Fruit fly (Drosophila melanogaster): Measurements from ENCODE around the gene e.

e gene

DNA sequence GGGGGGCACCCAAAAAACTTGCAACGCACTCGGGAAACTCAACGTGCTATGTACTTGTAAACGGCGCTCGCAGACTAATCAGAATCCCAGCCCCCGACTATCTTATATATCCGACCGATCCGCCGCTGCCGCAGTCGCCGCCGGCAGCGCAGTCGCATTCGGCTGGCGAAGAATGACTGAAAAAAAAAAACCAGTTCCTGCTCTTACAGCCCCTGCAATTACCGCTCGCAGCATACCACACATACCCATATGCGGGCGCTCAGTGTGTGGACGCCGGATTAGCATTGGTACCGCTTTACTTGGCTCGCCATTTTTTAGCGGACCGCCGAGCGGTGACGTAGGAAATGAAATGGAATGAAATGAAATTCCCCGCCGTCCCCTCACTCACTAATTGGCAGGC, at the start of gene e:
e (minus strand) TSS at position 79 of the 400 bp plus-strand sequence.
- TF ChIP-seq Mio (GFP tag; optimal IDR thresholded peaks at IDR 0.05) = no peak
- no peak for TF ChIP-seq ey (GFP tag; optimal IDR thresholded peaks at IDR 0.05)
- TF ChIP-seq sv (GFP tag; optimal IDR thresholded peaks at IDR 0.05) = no peak
- no peak for TF ChIP-seq h (GFP tag; optimal IDR thresholded peaks at IDR 0.05)
- no peak for TF ChIP-seq fru (GFP tag; optimal IDR thresholded peaks at IDR 0.05)
- no peak for TF ChIP-seq Jra (GFP tag; optimal IDR thresholded peaks at IDR 0.05)
- no peak for TF ChIP-seq CG32264 (GFP tag; optimal IDR thresholded peaks at IDR 0.05)
- TF ChIP-seq dl (GFP tag; optimal IDR thresholded peaks at IDR 0.05; ENCODE audit: insufficient read depth in 1 of 2, partially characterized antibody in 2 of 2) = no peak
- TF ChIP-seq rgr (GFP tag; optimal IDR thresholded peaks at IDR 0.05) = no peak
- no peak for TF ChIP-seq Vsx2 (GFP tag; optimal IDR thresholded peaks at IDR 0.05; ENCODE audit: partially characterized antibody)
- TF ChIP-seq foxo (GFP tag; optimal IDR thresholded peaks at IDR 0.05) = no peak
- TF ChIP-seq usp (GFP tag; optimal IDR thresholded peaks at IDR 0.05) = no peak

DNA sequence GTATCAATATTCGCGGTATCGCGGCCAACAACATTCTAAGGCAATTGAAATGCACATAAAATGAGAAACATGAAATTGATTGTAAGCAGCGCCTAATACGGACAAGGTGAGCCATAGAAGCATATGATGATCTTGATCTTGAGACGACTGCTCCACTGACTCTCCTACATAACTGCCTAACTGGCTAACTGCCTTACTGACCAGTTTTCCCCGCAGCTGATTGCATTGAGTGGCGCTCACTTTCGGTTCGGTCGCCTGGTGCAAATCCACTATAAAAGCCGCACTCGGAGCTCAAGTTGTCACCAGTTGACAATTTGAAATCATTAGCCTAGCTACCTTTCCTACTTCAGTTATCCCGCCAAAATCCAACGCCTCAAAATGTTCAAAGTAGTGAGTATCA, 45.9 kb upstream of the e start, which contains the start of gene CG17298:
CG17298 (plus strand) TSS at position 301 of the 400 bp plus-strand sequence.
- TF ChIP-seq Dfd (GFP tag; optimal IDR thresholded peaks at IDR 0.05) (no peak), Hnf4 (GFP tag; optimal IDR thresholded peaks at IDR 0.05) (no peak), psq (GFP tag; optimal IDR thresholded peaks at IDR 0.05) (no peak), Rel (GFP tag; optimal IDR thresholded peaks at IDR 0.05) (no peak), Rel (tag; optimal IDR thresholded peaks at IDR 0.05) (no peak), ey (GFP tag; optimal IDR thresholded peaks at IDR 0.05) (no peak)

DNA sequence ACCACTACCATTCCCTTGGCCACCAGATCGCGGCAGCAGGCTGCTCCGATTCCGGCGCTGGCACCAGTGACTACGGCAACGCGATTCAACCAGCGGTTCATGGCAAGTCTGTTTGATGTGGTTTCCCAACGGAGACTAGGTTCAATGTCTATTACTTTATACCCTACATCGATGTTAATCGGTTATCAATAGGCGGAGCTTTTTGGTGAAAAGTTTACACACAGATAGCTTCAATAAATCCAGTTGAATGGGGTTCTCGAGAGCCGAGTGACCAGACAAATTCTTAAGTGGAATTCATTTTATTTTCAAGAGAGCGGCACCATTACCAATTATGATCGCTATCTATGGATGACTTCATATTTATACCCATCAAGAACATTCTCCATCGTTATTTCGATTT, 39.1 kb upstream of the e start, which contains the start of gene CG3301:
CG3301 (minus strand) TSS at position 139 of the 400 bp plus-strand sequence.
- TF ChIP-seq Rel (GFP tag; optimal IDR thresholded peaks at IDR 0.05) (no peak), Rel (tag; optimal IDR thresholded peaks at IDR 0.05) (peak; percentile 94), Mio (GFP tag; optimal IDR thresholded peaks at IDR 0.05) (no peak), Hnf4 (GFP tag; optimal IDR thresholded peaks at IDR 0.05) (peak; percentile 36), jim (GFP tag; optimal IDR thresholded peaks at IDR 0.05) (no peak), fru (GFP tag; optimal IDR thresholded peaks at IDR 0.05) (peak; percentile 82), Hr78 (GFP tag; optimal IDR thresholded peaks at IDR 0.05) (no peak)

DNA sequence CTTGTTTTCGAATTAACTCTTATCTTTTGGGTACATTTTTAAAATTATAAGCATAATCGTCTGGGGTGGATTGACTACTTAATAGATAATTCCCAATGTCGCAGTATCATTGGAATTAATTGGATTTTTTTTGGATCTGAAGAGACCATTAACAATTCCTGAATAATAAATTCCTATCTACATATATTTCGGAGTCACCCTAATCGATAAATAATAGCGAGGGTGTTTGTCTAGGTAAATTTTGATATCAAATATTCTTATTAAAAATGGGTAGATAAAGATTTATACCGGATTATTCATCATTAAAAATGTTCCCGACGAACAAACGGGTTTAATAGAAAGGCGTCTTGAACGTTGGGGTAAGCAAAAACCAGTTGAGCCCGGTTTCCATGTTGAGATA, 37.9 kb upstream of the e start:
- TF ChIP-seq lola (GFP tag; optimal IDR thresholded peaks at IDR 0.05) (no peak), CG32264 (GFP tag; optimal IDR thresholded peaks at IDR 0.05) (no peak), Vsx2 (GFP tag; optimal IDR thresholded peaks at IDR 0.05; ENCODE audit: partially characterized antibody) (no peak), dmrt93B (GFP tag; optimal IDR thresholded peaks at IDR 0.05) (no peak), Dif (GFP tag; optimal IDR thresholded peaks at IDR 0.05; ENCODE audit: partially characterized antibody) (no peak), br (GFP tag; optimal IDR thresholded peaks at IDR 0.05) (no peak), jim (GFP tag; optimal IDR thresholded peaks at IDR 0.05) (no peak), psq (GFP tag; optimal IDR thresholded peaks at IDR 0.05) (no peak), fru (GFP tag; optimal IDR thresholded peaks at IDR 0.05) (no peak), dl (GFP tag; optimal IDR thresholded peaks at IDR 0.05; ENCODE audit: insufficient read depth in 1 of 2, partially characterized antibody in 2 of 2) (no peak), sv (GFP tag; optimal IDR thresholded peaks at IDR 0.05) (no peak), Rel (GFP tag; optimal IDR thresholded peaks at IDR 0.05) (no peak), Rel (tag; optimal IDR thresholded peaks at IDR 0.05) (no peak), sage (GFP tag; optimal IDR thresholded peaks at IDR 0.05) (no peak), Mio (GFP tag; optimal IDR thresholded peaks at IDR 0.05) (no peak), Sp1 (GFP tag; optimal IDR thresholded peaks at IDR 0.05) (no peak), h (GFP tag; optimal IDR thresholded peaks at IDR 0.05) (no peak), tai (GFP tag; optimal IDR thresholded peaks at IDR 0.05) (no peak), Myc (optimal IDR thresholded peaks at IDR 0.05) (no peak), OdsH (GFP tag; optimal IDR thresholded peaks at IDR 0.05) (no peak)

DNA sequence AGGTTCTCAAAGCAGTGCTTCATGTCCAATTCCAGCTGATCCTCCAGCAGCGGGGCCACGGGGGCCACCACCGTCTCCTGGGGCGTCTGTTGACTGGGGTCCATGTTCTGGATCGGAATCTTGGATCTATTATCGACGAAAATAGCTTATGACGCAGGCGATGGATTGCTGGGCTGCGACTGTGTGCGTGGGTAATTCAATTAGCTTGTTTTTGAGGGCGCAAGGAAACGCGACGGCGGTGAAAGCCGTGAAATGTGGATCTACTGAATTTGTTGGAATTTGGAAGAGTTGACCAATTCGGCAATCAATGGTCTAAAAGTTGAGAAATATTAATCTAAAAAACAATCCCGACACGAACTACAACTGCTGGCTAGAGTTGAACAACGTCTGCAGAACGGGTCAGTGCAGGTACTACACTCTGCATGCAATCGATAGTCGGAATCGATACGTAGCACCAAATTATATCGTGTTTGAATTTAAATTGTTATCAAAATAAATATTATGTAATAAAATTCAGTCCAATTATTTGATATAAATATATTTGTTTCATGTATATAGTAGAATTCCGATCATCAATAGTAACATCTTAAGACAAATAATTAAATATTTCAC, 36.6 kb upstream of the e start, which contains the start of gene CG3308:
CG3308 (minus strand) TSS at position 391 of the 612 bp plus-strand sequence.
- TF ChIP-seq sage (GFP tag; optimal IDR thresholded peaks at IDR 0.05) = peak; percentile 3
- no peak for TF ChIP-seq CG32264 (GFP tag; optimal IDR thresholded peaks at IDR 0.05)
- TF ChIP-seq N (GFP tag; optimal IDR thresholded peaks at IDR 0.05) = no peak
- TF ChIP-seq GATAd (GFP tag; optimal IDR thresholded peaks at IDR 0.05) = peak; percentile 59
- TF ChIP-seq Sp1 (GFP tag; optimal IDR thresholded peaks at IDR 0.05) = peak; percentile 22
- peak in 1 of 2 experiments; percentile 65 for TF ChIP-seq foxo (GFP tag; optimal IDR thresholded peaks at IDR 0.05)
- no peak for TF ChIP-seq dsf (GFP tag; optimal IDR thresholded peaks at IDR 0.05; ENCODE audit: borderline replicate concordance)
- TF ChIP-seq brk (GFP tag; optimal IDR thresholded peaks at IDR 0.05) = no peak
- TF ChIP-seq sv (GFP tag; optimal IDR thresholded peaks at IDR 0.05) = peak; percentile 8
- TF ChIP-seq pan (optimal IDR thresholded peaks at IDR 0.05) = no peak
- peak; percentile 85 for TF ChIP-seq Hr83 (GFP tag; optimal IDR thresholded peaks at IDR 0.05; ENCODE audit: poor library complexity, severe bottlenecking)
- TF ChIP-seq lola (GFP tag; optimal IDR thresholded peaks at IDR 0.05) = no peak
- TF ChIP-seq Myc (optimal IDR thresholded peaks at IDR 0.05) = no peak
- TF ChIP-seq Mio (GFP tag; optimal IDR thresholded peaks at IDR 0.05) = no peak
- TF ChIP-seq Vsx2 (GFP tag; optimal IDR thresholded peaks at IDR 0.05; ENCODE audit: partially characterized antibody) = no peak
- peak; percentile 51 for TF ChIP-seq fru (GFP tag; optimal IDR thresholded peaks at IDR 0.05)
- TF ChIP-seq dmrt93B (GFP tag; optimal IDR thresholded peaks at IDR 0.05) = no peak
- no peak for TF ChIP-seq Dif (GFP tag; optimal IDR thresholded peaks at IDR 0.05; ENCODE audit: partially characterized antibody)
- no peak for TF ChIP-seq Abd-B (GFP tag; optimal IDR thresholded peaks at IDR 0.05)
- no peak for TF ChIP-seq woc (GFP tag; optimal IDR thresholded peaks at IDR 0.05)
- TF ChIP-seq ey (GFP tag; optimal IDR thresholded peaks at IDR 0.05) = no peak
- no peak for TF ChIP-seq Hr78 (GFP tag; optimal IDR thresholded peaks at IDR 0.05)
- no peak for TF ChIP-seq usp (GFP tag; optimal IDR thresholded peaks at IDR 0.05)
- TF ChIP-seq rgr (GFP tag; optimal IDR thresholded peaks at IDR 0.05) = peak; percentile 57
- TF ChIP-seq OdsH (GFP tag; optimal IDR thresholded peaks at IDR 0.05) = peak; percentile 33
- peak; percentile 75 for TF ChIP-seq Hnf4 (GFP tag; optimal IDR thresholded peaks at IDR 0.05)
- peak; percentile 43 for TF ChIP-seq Jra (GFP tag; optimal IDR thresholded peaks at IDR 0.05)
- TF ChIP-seq h (GFP tag; optimal IDR thresholded peaks at IDR 0.05) = peak; percentile 61
- TF ChIP-seq HLH106 (tag; optimal IDR thresholded peaks at IDR 0.05) = peak; percentile 35

Measured in whole organism, wandering third instar larva.